Fruit fly (Drosophila melanogaster) whole organism, embryonic: ENCODE data around the gene Sems.
A peak's percentile ranks its signal among the peaks of the same experiment; 100 is the strongest.

ENCODE experiments used
- B-H1 ChIP-seq: fragments of 200-800 bp; sonication (Bioruptor generic); IDR thresholded peaks from 3 replicates; pipeline ENCODE4 v1.3.6; 2022; ENCODE audit warnings: missing biosample characterization, missing genetic modification characterization
- Bteb2 ChIP-seq: fragments of 200-800 bp; sonication (Bioruptor generic); optimal IDR thresholded peaks from 2 replicates; lab custom pipeline; 2016; ENCODE audit warnings: missing biosample characterization, missing genetic modification characterization
- CG10366 ChIP-seq: fragments of 200-800 bp; sonication (Bioruptor generic); IDR thresholded peaks from 2 replicates; pipeline ENCODE4 v1.3.6; 2022; ENCODE audit warnings: missing biosample characterization, missing genetic modification characterization
- CG12236 ChIP-seq: fragments of 200-800 bp; sonication (Bioruptor generic); optimal IDR thresholded peaks from 2 replicates; lab custom pipeline; 2016; ENCODE audit warnings: missing biosample characterization, missing genetic modification characterization
- CG12391 ChIP-seq: fragments of 200-800 bp; sonication (Bioruptor generic); optimal IDR thresholded peaks from 3 replicates; lab custom pipeline; 2018; ENCODE audit warnings: missing biosample characterization, mild to moderate bottlenecking, missing genetic modification characterization, moderate library complexity
- CG13296 ChIP-seq: fragments of 200-800 bp; sonication (Bioruptor generic); optimal IDR thresholded peaks from 3 replicates; lab custom pipeline; 2018; ENCODE audit warnings: missing biosample characterization, mild to moderate bottlenecking, missing genetic modification characterization
- CG13424 ChIP-seq: fragments of 200-800 bp; sonication (Bioruptor generic); optimal IDR thresholded peaks from 2 replicates; lab custom pipeline; 2019; ENCODE audit warnings: missing biosample characterization, mild to moderate bottlenecking, missing genetic modification characterization, moderate library complexity
- CG14050 ChIP-seq: fragments of 200-800 bp; sonication (Bioruptor generic); IDR thresholded peaks from 3 replicates; pipeline ENCODE4 v1.3.6; 2022; ENCODE audit warnings: missing biosample characterization, missing genetic modification characterization
- CG16813 ChIP-seq: fragments of 200-800 bp; sonication (Bioruptor generic); IDR thresholded peaks from 3 replicates; pipeline ENCODE4 v1.3.6; 2022; ENCODE audit warnings: missing biosample characterization, missing genetic modification characterization; ENCODE audit not compliant: partially characterized antibody
- CG31388 ChIP-seq: fragments of 200-800 bp; sonication (Bioruptor generic); optimal IDR thresholded peaks from 2 replicates; lab custom pipeline; 2016; ENCODE audit warnings: missing biosample characterization, missing genetic modification characterization
- CG32532 ChIP-seq: fragments of 200-800 bp; sonication (Bioruptor generic); IDR thresholded peaks from 2 replicates; pipeline ENCODE4 v1.3.6; 2022; ENCODE audit warnings: missing biosample characterization, missing genetic modification characterization
- CG32772 ChIP-seq: fragments of 200-800 bp; sonication (Bioruptor generic); IDR thresholded peaks from 2 replicates; pipeline ENCODE4 v1.3.6; 2022; ENCODE audit warnings: missing biosample characterization, missing genetic modification characterization
- CG3407 ChIP-seq: fragments of 200-800 bp; sonication (Bioruptor generic); optimal IDR thresholded peaks from 2 replicates; lab custom pipeline; 2018; ENCODE audit warnings: missing biosample characterization, mild to moderate bottlenecking, missing genetic modification characterization
- CG42726 ChIP-seq: fragments of 200-800 bp; sonication (Bioruptor generic); IDR thresholded peaks from 2 replicates; pipeline ENCODE4 v1.3.6; 2022; ENCODE audit warnings: missing biosample characterization, missing genetic modification characterization; ENCODE audit not compliant: partially characterized antibody
- CG4328 ChIP-seq: fragments of 200-800 bp; sonication (Bioruptor generic); optimal IDR thresholded peaks from 3 replicates; lab custom pipeline; 2017; ENCODE audit warnings: missing biosample characterization, missing genetic modification reagents, missing genetic modification characterization
- CG6791 ChIP-seq: fragments of 200-800 bp; sonication (Bioruptor generic); IDR thresholded peaks from 3 replicates; pipeline ENCODE4 v1.3.6; 2022; ENCODE audit warnings: missing biosample characterization, missing genetic modification characterization; ENCODE audit not compliant: partially characterized antibody
- CG9437 ChIP-seq: fragments of 200-800 bp; sonication (Bioruptor generic); optimal IDR thresholded peaks from 2 replicates; lab custom pipeline; 2018; ENCODE audit warnings: missing biosample characterization, mild to moderate bottlenecking, missing genetic modification characterization
- CTCF ChIP-seq: fragments of 200-800 bp; sonication (Bioruptor generic); optimal IDR thresholded peaks from 2 replicates; lab custom pipeline; 2017; ENCODE audit warnings: missing biosample characterization, mild to moderate bottlenecking, missing genetic modification characterization, moderate library complexity
- D19B ChIP-seq: fragments of 200-800 bp; sonication (Bioruptor generic); optimal IDR thresholded peaks from 2 replicates; lab custom pipeline; 2017; ENCODE audit warnings: missing biosample characterization, mild to moderate bottlenecking, missing genetic modification characterization
- ERR ChIP-seq: fragments of 200-800 bp; sonication (Bioruptor generic); optimal IDR thresholded peaks from 2 replicates; lab custom pipeline; 2016; ENCODE audit warnings: missing biosample characterization, missing genetic modification characterization
- Ets97D ChIP-seq: fragments of 200-800 bp; sonication (Bioruptor generic); optimal IDR thresholded peaks from 3 replicates; lab custom pipeline; 2016; ENCODE audit warnings: missing biosample characterization, missing genetic modification characterization
- Fer1 ChIP-seq: fragments of 200-800 bp; sonication (Bioruptor generic); optimal IDR thresholded peaks from 2 replicates; lab custom pipeline; 2017; ENCODE audit warnings: missing biosample characterization, mild to moderate bottlenecking, missing genetic modification characterization
- GATAe ChIP-seq: fragments of 200-800 bp; sonication (Bioruptor generic); conservative IDR thresholded peaks from 2 replicates; pipeline ENCODE4 v1.3.6; 2022; ENCODE audit warnings: missing biosample characterization, missing genetic modification characterization
- H15 ChIP-seq: fragments of 200-800 bp; sonication (Bioruptor generic); IDR thresholded peaks from 3 replicates; pipeline ENCODE4 v1.3.6; 2022; ENCODE audit warnings: missing biosample characterization, missing genetic modification characterization
- Hr51 ChIP-seq, 2 experiments: fragments of 200-800 bp; sonication (Bioruptor generic); optimal IDR thresholded peaks; 2 replicates in 1 of 2; 3 replicates in 1 of 2; lab custom pipeline; 2016 to 2018; ENCODE audit warnings: missing biosample characterization in 2 of 2, missing genetic modification characterization in 2 of 2, mild to moderate bottlenecking in 1 of 2, moderate library complexity in 1 of 2
- Lhr ChIP-seq: fragments of 200-800 bp; sonication (Bioruptor generic); optimal IDR thresholded peaks from 3 replicates; lab custom pipeline; 2017; ENCODE audit warnings: mild to moderate bottlenecking, missing biosample characterization, missing genetic modification reagents, missing genetic modification characterization
- Max ChIP-seq: fragments of 200-800 bp; sonication (Bioruptor generic); optimal IDR thresholded peaks from 2 replicates; lab custom pipeline; 2016; ENCODE audit warnings: missing biosample characterization, mild to moderate bottlenecking, missing genetic modification characterization
- Six4 ChIP-seq: fragments of 200-800 bp; sonication (Bioruptor generic); optimal IDR thresholded peaks from 2 replicates; lab custom pipeline; 2016; ENCODE audit warnings: missing biosample characterization, missing genetic modification characterization
- Sry-δ ChIP-seq: fragments of 200-800 bp; sonication (Bioruptor generic); optimal IDR thresholded peaks from 2 replicates; lab custom pipeline; 2016; ENCODE audit warnings: missing biosample characterization, missing genetic modification characterization
- YL-1 ChIP-seq: fragments of 200-800 bp; sonication (Bioruptor generic); optimal IDR thresholded peaks from 3 replicates; lab custom pipeline; 2017; ENCODE audit warnings: missing biosample characterization, mild to moderate bottlenecking, missing genetic modification characterization
- ac ChIP-seq: fragments of 200-800 bp; sonication (Bioruptor generic); optimal IDR thresholded peaks from 3 replicates; lab custom pipeline; 2017; ENCODE audit warnings: missing biosample characterization, mild to moderate bottlenecking, missing genetic modification characterization
- bcd ChIP-seq: fragments of 200-800 bp; sonication (Bioruptor generic); optimal IDR thresholded peaks from 2 replicates; lab custom pipeline; 2017; ENCODE audit warnings: missing biosample characterization, mild to moderate bottlenecking, missing genetic modification characterization
- bsh ChIP-seq, 2 experiments: fragments of 200-800 bp; sonication (Bioruptor generic); optimal IDR thresholded peaks; 2 replicates each; lab custom pipeline; 2017 to 2018; ENCODE audit warnings: mild to moderate bottlenecking in 2 of 2, missing biosample characterization in 2 of 2, missing genetic modification characterization in 2 of 2, moderate library complexity in 1 of 2
- cad ChIP-seq: fragments of >200 bp; optimal IDR thresholded peaks from 2 replicates; lab custom pipeline; 2017; ENCODE audit warnings: missing biosample characterization, missing genetic modification characterization
- chif ChIP-seq, 2 experiments: fragments of 200-800 bp; sonication (Bioruptor generic); optimal IDR thresholded peaks; 3 replicates each; lab custom pipeline; 2016; ENCODE audit warnings: missing biosample characterization in 2 of 2, missing genetic modification characterization in 2 of 2
- dati ChIP-seq: fragments of 200-800 bp; sonication (Bioruptor generic); IDR thresholded peaks from 2 replicates; pipeline ENCODE4 v1.3.6; 2022; ENCODE audit warnings: missing biosample characterization, missing genetic modification characterization
- fd102C ChIP-seq: fragments of 200-800 bp; sonication (Bioruptor generic); optimal IDR thresholded peaks from 2 replicates; lab custom pipeline; 2018; ENCODE audit warnings: missing biosample characterization, mild to moderate bottlenecking, missing genetic modification characterization, moderate library complexity
- ken ChIP-seq: fragments of 200-800 bp; sonication (Bioruptor generic); IDR thresholded peaks from 3 replicates; pipeline ENCODE4 v1.3.6; 2022; ENCODE audit warnings: missing biosample characterization, missing genetic modification characterization
- kni ChIP-seq: fragments of 200-800 bp; sonication (Bioruptor generic); optimal IDR thresholded peaks from 3 replicates; lab custom pipeline; 2017; ENCODE audit warnings: mild to moderate bottlenecking, missing biosample characterization, missing genetic modification reagents, missing genetic modification characterization
- knrl ChIP-seq: fragments of 200-800 bp; sonication (Bioruptor generic); IDR thresholded peaks from 3 replicates; pipeline ENCODE4 v1.3.6; 2022; ENCODE audit warnings: missing biosample characterization, missing genetic modification characterization; ENCODE audit not compliant: partially characterized antibody
- mld ChIP-seq: fragments of 200-800 bp; sonication (Bioruptor generic); IDR thresholded peaks from 3 replicates; pipeline ENCODE4 v1.3.6; 2022; ENCODE audit warnings: missing biosample characterization, missing genetic modification characterization; ENCODE audit not compliant: partially characterized antibody
- nerfin-2 ChIP-seq: fragments of 200-800 bp; sonication (Bioruptor generic); IDR thresholded peaks from 2 replicates; pipeline ENCODE4 v1.3.6; 2022; ENCODE audit warnings: missing biosample characterization, missing genetic modification characterization; ENCODE audit not compliant: partially characterized antibody
- prd ChIP-seq, 3 experiments: fragments of >200 bp in 2 of 3; fragments of 200-800 bp in 1 of 3; sonication (Bioruptor generic) in 1 of 3; optimal IDR thresholded peaks in 2 of 3; IDR thresholded peaks in 1 of 3; 2 replicates in 2 of 3; 3 replicates in 1 of 3; pipeline versions ENCODE4 v1.3.6 to Lab custom; 2017 to 2022; ENCODE audit warnings: missing biosample characterization in 1 of 3, missing genetic modification characterization in 1 of 3
- seq ChIP-seq: fragments of 200-800 bp; sonication (Bioruptor generic); IDR thresholded peaks from 2 replicates; pipeline ENCODE4 v1.3.6; 2022; ENCODE audit warnings: missing biosample characterization, missing genetic modification characterization
- slbo ChIP-seq: fragments of 200-800 bp; sonication (Bioruptor generic); IDR thresholded peaks from 2 replicates; pipeline ENCODE4 v1.3.6; 2022; ENCODE audit warnings: missing biosample characterization, missing genetic modification characterization
- so ChIP-seq: fragments of 200-800 bp; sonication (Bioruptor generic); IDR thresholded peaks from 3 replicates; pipeline ENCODE4 v1.3.6; 2022; ENCODE audit warnings: missing biosample characterization, missing genetic modification characterization
- tap ChIP-seq: fragments of 200-800 bp; optimal IDR thresholded peaks from 3 replicates; lab custom pipeline; 2019; ENCODE audit warnings: missing biosample characterization, mild to moderate bottlenecking, missing genetic modification characterization, moderate library complexity
- tx ChIP-seq: fragments of 200-800 bp; sonication (Bioruptor generic); optimal IDR thresholded peaks from 2 replicates; lab custom pipeline; 2016; ENCODE audit warnings: missing biosample characterization, missing genetic modification characterization
- zf30C ChIP-seq: fragments of 200-800 bp; sonication (Bioruptor generic); optimal IDR thresholded peaks from 3 replicates; lab custom pipeline; 2018; ENCODE audit warnings: missing biosample characterization, mild to moderate bottlenecking, missing genetic modification characterization

Sems gene

DNA sequence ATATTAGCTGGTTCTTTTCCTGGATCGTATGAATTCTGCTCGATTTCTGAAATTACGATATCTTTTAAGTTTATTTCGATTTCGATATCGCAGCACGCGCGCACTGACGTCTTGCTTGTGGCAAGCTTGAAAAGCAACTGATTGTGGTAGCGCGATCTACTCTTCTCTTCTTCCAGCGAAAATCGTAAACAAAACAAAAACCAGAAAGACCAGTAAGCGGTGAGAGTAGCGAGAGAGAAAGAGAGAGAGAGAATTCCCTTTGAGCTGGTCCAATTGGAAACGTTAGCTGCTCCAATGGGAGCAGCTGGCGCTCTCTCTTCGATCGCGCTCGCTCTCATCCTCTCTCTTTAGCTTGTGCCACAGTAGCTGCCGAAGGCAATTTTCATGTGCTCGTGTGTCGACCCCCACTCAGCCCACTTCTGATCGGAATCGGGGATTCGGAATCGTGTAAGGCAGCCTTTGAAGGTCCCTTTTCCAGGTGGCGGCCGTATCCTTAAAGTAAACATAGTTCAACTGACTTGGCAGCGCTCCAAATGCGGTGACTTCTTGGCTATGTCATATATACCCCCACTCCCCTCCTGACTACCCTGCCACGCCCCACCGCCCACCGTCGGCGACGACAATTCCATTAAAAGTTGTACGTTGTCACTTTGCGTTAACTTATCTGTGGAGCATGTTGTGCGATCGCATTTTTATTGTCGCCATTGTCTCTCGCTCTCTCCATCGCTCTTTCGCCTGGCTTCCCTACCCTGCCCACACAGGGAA is 7.0 kb downstream of the Sems start, which contains the start of gene fng (continued):
- TF ChIP-seq GATAe (GFP tag; lab: Robert Waterston, UW) (no peak), cad (no peak), mld (GFP tag; lab: Robert Waterston, UW) (no peak), chif (GFP tag; optimal IDR thresholded peaks at IDR 0.05; lab: Kevin White, UChicago) (no peak), CG12236 (no peak), CG32532 (GFP tag; lab: Robert Waterston, UW) (peak; percentile 66; the same call in 1 of the 2 replicates), CG12391 (tag; lab: Kevin White, UChicago) (no peak), prd (optimal IDR thresholded peaks at IDR 0.05; lab: Kevin White, UChicago) (no peak), prd (GFP tag; IDR thresholded peaks at IDR 0.05; lab: Robert Waterston, UW) (no peak), bsh (GFP tag; optimal IDR thresholded peaks at IDR 0.05; lab: Kevin White, UChicago) (no peak), dati (GFP tag; lab: Robert Waterston, UW) (no peak), Max (no peak), ken (GFP tag; lab: Robert Waterston, UW) (no peak), CG4328 (GFP tag; lab: Kevin White, UChicago) (no peak), CG3407 (GFP tag; lab: Kevin White, UChicago) (no peak), D19B (GFP tag; lab: Kevin White, UChicago) (no peak), knrl (no peak), Fer1 (GFP tag; lab: Kevin White, UChicago) (no peak), CG13296 (no peak), Bteb2 (no peak), slbo (0 out of 2 replicates have a peak, but pooled peaks have one; percentile 25), CG14050 (no peak), B-H1 (no peak), kni (no peak), Sry-δ (no peak), seq (GFP tag; lab: Robert Waterston, UW) (no peak), Ets97D (GFP tag; lab: Kevin White, UChicago) (no peak), CG13424 (tag; lab: Kevin White, UChicago) (no peak), tap (tag; lab: Kevin White, UChicago) (no peak), CG9437 (no peak), CTCF (GFP tag; lab: Kevin White, UChicago) (peak; percentile 10), fd102C (GFP tag; lab: Kevin White, UChicago) (no peak), CG10366 (GFP tag; lab: Robert Waterston, UW) (no peak), Six4 (GFP tag; lab: Kevin White, UChicago) (no peak), H15 (GFP tag; lab: Robert Waterston, UW) (no peak), YL-1 (GFP tag; lab: Kevin White, UChicago) (no peak), CG31388 (no peak), ac (GFP tag; lab: Kevin White, UChicago) (no peak), ERR (GFP tag; lab: Kevin White, UChicago) (no peak), CG16813 (GFP tag; lab: Robert Waterston, UW) (0 out of 3 replicates have a peak, but pooled peaks have one; percentile 27), CG6791 (no peak), nerfin-2 (GFP tag; lab: Robert Waterston, UW) (no peak), CG42726 (peak; percentile 49; the same call in 1 of the 2 replicates), Lhr (no peak), Hr51 (GFP tag; optimal IDR thresholded peaks at IDR 0.05; lab: Kevin White, UChicago) (no peak), so (GFP tag; lab: Robert Waterston, UW) (no peak), bcd (GFP tag; lab: Kevin White, UChicago) (no peak), CG32772 (no peak), zf30C (GFP tag; lab: Kevin White, UChicago) (no peak), tx (GFP tag; lab: Kevin White, UChicago) (no peak)
